Worm (Caenorhabditis elegans) whole organism, late embryonic: ENCODE results near the gene cyp-33C2.
A peak's percentile ranks its signal among the peaks of the same experiment; 100 is the strongest.

Experiments
- K02D7.2 ChIP-seq: sonication (generic microtip); optimal IDR thresholded peaks from 2 replicates; lab custom pipeline; 2017; ENCODE audit warnings: mild to moderate bottlenecking, missing genetic modification characterization, missing compliant biosample characterization
- K09A11.1 ChIP-seq: sonication (generic microtip); optimal IDR thresholded peaks from 2 replicates; lab custom pipeline; 2017; ENCODE audit warnings: antibody characterized with exemption, mild to moderate bottlenecking, missing genetic modification characterization, missing compliant biosample characterization; ENCODE audit not compliant: insufficient read depth
- T23F11.4 ChIP-seq: fragments of 200-800 bp; sonication (Bioruptor generic); optimal IDR thresholded peaks from 2 replicates; lab custom pipeline; 2018; ENCODE audit warnings: mild to moderate bottlenecking, missing genetic modification characterization, missing compliant biosample characterization
- ahr-1 ChIP-seq: sonication (generic microtip); optimal IDR thresholded peaks from 2 replicates; lab custom pipeline; 2016; ENCODE audit warnings: missing genetic modification characterization, missing compliant biosample characterization
- ceh-14 ChIP-seq: sonication (generic microtip); optimal IDR thresholded peaks from 2 replicates; lab custom pipeline; 2016; ENCODE audit warnings: missing genotype, missing genetic modification characterization, missing compliant biosample characterization
- ceh-19 ChIP-seq: fragments of 200-800 bp; sonication (Bioruptor generic); optimal IDR thresholded peaks from 2 replicates; lab custom pipeline; 2018; ENCODE audit warnings: mild to moderate bottlenecking, missing genetic modification characterization, missing compliant biosample characterization
- ceh-2 ChIP-seq: sonication (generic microtip); optimal IDR thresholded peaks from 2 replicates; lab custom pipeline; 2016; ENCODE audit warnings: missing genotype, missing genetic modification characterization, missing compliant biosample characterization
- ceh-24 ChIP-seq: sonication (generic microtip); optimal IDR thresholded peaks from 2 replicates; lab custom pipeline; 2016; ENCODE audit warnings: mild to moderate bottlenecking, missing genetic modification characterization, missing compliant biosample characterization
- ceh-31 ChIP-seq: sonication (generic microtip); optimal IDR thresholded peaks from 2 replicates; lab custom pipeline; 2016; ENCODE audit warnings: missing genetic modification characterization, missing compliant biosample characterization
- ceh-45 ChIP-seq: fragments of 200-800 bp; sonication (Bioruptor generic); IDR thresholded peaks from 2 replicates; pipeline ENCODE4 v1.3.6; 2022; ENCODE audit warnings: missing genetic modification reagents, missing genetic modification characterization, missing compliant biosample characterization
- ceh-48 ChIP-seq: sonication (generic microtip); optimal IDR thresholded peaks from 2 replicates; lab custom pipeline; 2016; ENCODE audit warnings: missing genetic modification characterization, inconsistent platforms, missing compliant biosample characterization
- ceh-9 ChIP-seq: sonication (generic microtip); optimal IDR thresholded peaks from 2 replicates; lab custom pipeline; 2016; ENCODE audit warnings: mild to moderate bottlenecking, missing genetic modification characterization, inconsistent platforms, missing compliant biosample characterization
- che-1 ChIP-seq: sonication (generic microtip); optimal IDR thresholded peaks from 2 replicates; lab custom pipeline; 2016; ENCODE audit warnings: mild to moderate bottlenecking, missing genetic modification characterization, missing compliant biosample characterization
- elt-4 ChIP-seq: sonication (generic microtip); optimal IDR thresholded peaks from 2 replicates; lab custom pipeline; 2016; ENCODE audit warnings: missing genetic modification characterization, missing compliant biosample characterization
- ets-4 ChIP-seq: sonication (generic microtip); optimal IDR thresholded peaks from 2 replicates; lab custom pipeline; 2016; ENCODE audit warnings: missing genetic modification characterization, missing compliant biosample characterization
- fkh-6 ChIP-seq: sonication (generic microtip); optimal IDR thresholded peaks from 2 replicates; lab custom pipeline; 2016; ENCODE audit warnings: missing genetic modification characterization, missing compliant biosample characterization
- gmeb-2 ChIP-seq: sonication (generic microtip); optimal IDR thresholded peaks from 2 replicates; lab custom pipeline; 2016; ENCODE audit warnings: missing genetic modification characterization, inconsistent platforms, missing compliant biosample characterization
- hlh-13 ChIP-seq: fragments of 200-800 bp; sonication (Bioruptor generic); optimal IDR thresholded peaks from 2 replicates; lab custom pipeline; 2018; ENCODE audit warnings: mild to moderate bottlenecking, missing genetic modification characterization, missing compliant biosample characterization
- hlh-30 ChIP-seq: sonication (generic microtip); optimal IDR thresholded peaks from 2 replicates; lab custom pipeline; 2017; ENCODE audit warnings: antibody characterized with exemption, missing genetic modification characterization, missing compliant biosample characterization; ENCODE audit not compliant: insufficient read depth
- hlh-6 ChIP-seq: sonication (generic microtip); optimal IDR thresholded peaks from 2 replicates; lab custom pipeline; 2016; ENCODE audit warnings: missing genotype, missing genetic modification characterization, missing compliant biosample characterization
- lim-6 ChIP-seq: sonication (generic microtip); optimal IDR thresholded peaks from 2 replicates; lab custom pipeline; 2016; ENCODE audit warnings: missing genetic modification characterization, missing compliant biosample characterization
- mec-3 ChIP-seq: sonication (generic microtip); optimal IDR thresholded peaks from 2 replicates; lab custom pipeline; 2016; ENCODE audit warnings: borderline replicate concordance, missing genetic modification characterization, missing compliant biosample characterization
- npax-4 ChIP-seq: sonication (generic microtip); optimal IDR thresholded peaks from 2 replicates; lab custom pipeline; 2016; ENCODE audit warnings: missing genetic modification characterization, missing compliant biosample characterization
- odd-2 ChIP-seq: sonication (generic microtip); optimal IDR thresholded peaks from 2 replicates; lab custom pipeline; 2017; ENCODE audit warnings: antibody characterized with exemption, mild to moderate bottlenecking, missing genetic modification characterization, missing compliant biosample characterization
- pag-3 ChIP-seq: sonication (generic microtip); optimal IDR thresholded peaks from 2 replicates; lab custom pipeline; 2016; ENCODE audit warnings: missing compliant biosample characterization, missing genetic modification characterization, borderline replicate concordance
- pat-9 ChIP-seq: fragments of 200-800 bp; sonication (Bioruptor generic); optimal IDR thresholded peaks from 2 replicates; lab custom pipeline; 2018; ENCODE audit warnings: mild to moderate bottlenecking, missing genetic modification characterization, moderate library complexity, missing compliant biosample characterization
- pha-2 ChIP-seq: sonication (generic microtip); optimal IDR thresholded peaks from 2 replicates; lab custom pipeline; 2017; ENCODE audit warnings: mild to moderate bottlenecking, missing genetic modification characterization, missing compliant biosample characterization
- pha-4 ChIP-seq: fragments of 150-350 bp; optimal IDR thresholded peaks from 2 replicates; lab custom pipeline; 2018; ENCODE audit warnings: missing biosample characterization, missing genetic modification reagents, missing genetic modification characterization
- pqm-1 ChIP-seq: sonication (generic microtip); optimal IDR thresholded peaks from 2 replicates; lab custom pipeline; 2016; ENCODE audit warnings: missing genetic modification characterization, missing compliant biosample characterization
- rnt-1 ChIP-seq: sonication (generic microtip); optimal IDR thresholded peaks from 2 replicates; lab custom pipeline; 2016; ENCODE audit warnings: missing genetic modification characterization, missing compliant biosample characterization
- sdc-2 ChIP-seq: sonication (generic microtip); optimal IDR thresholded peaks from 2 replicates; lab custom pipeline; 2016; ENCODE audit warnings: missing genotype, missing genetic modification characterization, missing compliant biosample characterization
- ttx-3 ChIP-seq: sonication (generic microtip); optimal IDR thresholded peaks from 2 replicates; lab custom pipeline; 2016; ENCODE audit warnings: missing genetic modification reagents, missing genetic modification characterization, missing compliant biosample characterization
- unc-3 ChIP-seq, 2 experiments: fragments of 200-800 bp in 1 of 2; sonication (Bioruptor generic) in 1 of 2; sonication (generic microtip) in 1 of 2; conservative IDR thresholded peaks in 1 of 2; optimal IDR thresholded peaks in 1 of 2; 2 replicates each; pipeline versions ENCODE4 v1.3.6 to Lab custom; 2016 to 2022; ENCODE audit warnings: missing compliant biosample characterization in 2 of 2, missing genetic modification characterization in 2 of 2, missing genetic modification reagents in 1 of 2
- unc-86 ChIP-seq: sonication (generic microtip); optimal IDR thresholded peaks from 2 replicates; lab custom pipeline; 2016; ENCODE audit warnings: missing genetic modification characterization, missing compliant biosample characterization
- zip-5 ChIP-seq: sonication (generic microtip); optimal IDR thresholded peaks from 2 replicates; lab custom pipeline; 2016; ENCODE audit warnings: missing genetic modification characterization, missing compliant biosample characterization
- ztf-16 ChIP-seq: sonication (generic microtip); optimal IDR thresholded peaks from 2 replicates; lab custom pipeline; 2017; ENCODE audit warnings: missing genetic modification characterization, missing compliant biosample characterization

The cyp-33C2 gene

DNA sequence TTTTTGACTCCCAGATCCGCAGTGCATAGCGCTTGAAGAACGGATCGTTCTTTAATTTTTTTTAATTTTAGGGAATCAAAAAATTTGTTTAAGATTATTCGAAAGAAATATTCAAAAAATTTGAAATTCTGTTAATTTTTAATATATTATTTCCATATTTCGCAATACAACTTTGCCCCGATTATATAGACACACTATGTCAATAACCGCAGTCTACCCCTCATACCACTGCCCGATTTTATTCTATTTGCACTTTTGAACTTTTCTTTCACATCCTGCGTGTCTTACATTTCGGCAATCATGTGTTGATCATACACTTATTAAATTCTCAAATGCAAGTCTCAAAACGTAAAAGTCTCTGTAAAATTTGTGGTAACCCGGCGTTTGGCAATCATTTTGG is 35.5 kb downstream of the cyp-33C2 start, which contains the start of gene nhr-56:
nhr-56 (plus strand) TSS at position 202 of the 400 bp plus-strand sequence.
- no peak for TF ChIP-seq pqm-1 (tag; lab: Kevin White, UChicago)
- TF ChIP-seq hlh-30 (tag; lab: Kevin White, UChicago) = peak; percentile 22
- TF ChIP-seq, all 69 proteins: peak for 1

DNA sequence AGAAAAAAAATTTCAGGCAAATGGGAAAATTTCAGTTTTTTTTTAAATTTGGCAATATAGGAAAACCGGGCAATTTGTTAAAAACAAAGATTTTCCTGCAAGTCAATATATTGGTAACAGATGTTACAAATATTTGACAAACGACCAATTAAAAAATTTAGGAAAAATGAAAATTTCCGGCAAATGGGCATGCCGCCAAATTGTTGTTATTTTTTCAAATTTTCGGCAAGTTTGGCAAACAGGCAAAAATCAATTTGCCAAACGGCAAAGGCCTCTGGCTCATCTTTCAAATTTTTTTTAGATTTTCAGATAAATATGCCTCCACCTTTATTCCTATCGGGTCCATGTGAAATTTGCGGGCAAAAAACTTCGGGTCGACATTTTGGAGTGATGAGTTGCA is 38.5 kb downstream of the cyp-33C2 start, which contains the start of gene nhr-128:
nhr-128 (plus strand) TSS at position 301 of the 400 bp plus-strand sequence.
- TF ChIP-seq unc-3 (GFP tag; conservative IDR thresholded peaks at IDR 0.05; lab: Robert Waterston, UW) (no peak), unc-3 (tag; optimal IDR thresholded peaks at IDR 0.05; lab: Kevin White, UChicago) (no peak), hlh-30 (tag; lab: Kevin White, UChicago) (no peak), sdc-2 (no peak), ets-4 (tag; lab: Kevin White, UChicago) (no peak), ztf-16 (tag; lab: Kevin White, UChicago) (no peak), rnt-1 (tag; lab: Kevin White, UChicago) (no peak), lim-6 (tag; lab: Kevin White, UChicago) (no peak), pha-2 (no peak), T23F11.4 (GFP tag; lab: Kevin White, UChicago) (no peak), npax-4 (tag; lab: Kevin White, UChicago) (no peak), K02D7.2 (no peak), mec-3 (no peak), ceh-2 (no peak), ceh-19 (GFP tag; lab: Kevin White, UChicago) (no peak), hlh-6 (tag; lab: Kevin White, UChicago) (no peak)

DNA sequence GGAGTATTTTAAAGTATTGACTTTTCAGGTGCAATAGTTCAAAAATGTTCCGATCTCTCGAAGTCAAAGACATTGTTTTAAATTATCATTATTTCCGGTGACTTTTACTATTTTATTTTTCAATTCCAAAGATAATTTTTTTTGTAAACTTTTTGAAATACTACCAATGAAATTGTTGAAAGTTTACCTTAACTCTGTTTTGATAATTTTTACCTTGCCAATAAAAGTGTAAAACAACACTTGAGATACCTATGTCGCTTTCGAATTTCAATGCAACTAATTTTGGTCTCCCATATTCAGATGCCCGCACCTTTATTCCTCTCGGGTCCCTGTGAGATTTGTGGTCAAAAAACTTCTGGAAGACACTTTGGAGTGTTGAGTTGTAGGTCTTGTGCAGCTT is 41.8 kb downstream of the cyp-33C2 start, which contains the start of gene nhr-103:
nhr-103 (plus strand) TSS at position 301 of the 400 bp plus-strand sequence.
- no peak for TF ChIP-seq odd-2 (tag; lab: Kevin White, UChicago)
- no peak for TF ChIP-seq hlh-13 (GFP tag; lab: Kevin White, UChicago)
- no peak for TF ChIP-seq unc-3 (GFP tag; conservative IDR thresholded peaks at IDR 0.05; lab: Robert Waterston, UW)
- TF ChIP-seq unc-3 (tag; optimal IDR thresholded peaks at IDR 0.05; lab: Kevin White, UChicago) = no peak
- no peak for TF ChIP-seq unc-86 (tag; lab: Kevin White, UChicago)
- no peak for TF ChIP-seq ceh-31 (tag; lab: Kevin White, UChicago)
- no peak for TF ChIP-seq K09A11.1 (tag; lab: Kevin White, UChicago)

DNA sequence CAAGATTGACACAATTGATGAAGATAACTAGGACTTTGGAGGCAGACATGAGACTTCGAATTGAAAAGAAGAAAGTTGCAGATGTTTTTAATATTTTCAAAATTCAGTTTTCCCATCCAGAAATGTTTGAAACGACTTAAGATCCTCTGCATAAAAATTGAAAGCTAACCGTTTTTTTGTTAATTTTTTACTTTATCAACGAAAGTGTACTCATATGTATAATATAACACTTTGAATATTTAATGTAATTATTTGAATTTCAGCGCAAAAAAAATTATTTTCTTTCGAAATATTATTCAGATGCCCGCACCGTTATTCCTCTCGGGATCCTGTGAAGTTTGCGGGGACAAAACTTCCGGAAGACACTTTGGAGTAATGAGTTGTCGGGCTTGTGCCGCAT is 43.6 kb downstream of the cyp-33C2 start, which contains the start of gene nhr-18:
nhr-18 (plus strand) TSS at position 301 of the 400 bp plus-strand sequence.
- TF ChIP-seq hlh-30 (tag; lab: Kevin White, UChicago) (no peak), zip-5 (no peak), pag-3 (no peak)

ce11 chrV:2228781-2229180 is 45.5 kb downstream of the cyp-33C2 start, which contains the start of gene nhr-126:
Gene nhr-126 (plus strand): TSS chrV:2229081.
- TF ChIP-seq fkh-6 (tag; lab: Kevin White, UChicago) (no peak), ets-4 (tag; lab: Kevin White, UChicago) (no peak), ceh-2 (no peak), che-1 (tag; lab: Kevin White, UChicago) (no peak), pag-3 (no peak)

DNA sequence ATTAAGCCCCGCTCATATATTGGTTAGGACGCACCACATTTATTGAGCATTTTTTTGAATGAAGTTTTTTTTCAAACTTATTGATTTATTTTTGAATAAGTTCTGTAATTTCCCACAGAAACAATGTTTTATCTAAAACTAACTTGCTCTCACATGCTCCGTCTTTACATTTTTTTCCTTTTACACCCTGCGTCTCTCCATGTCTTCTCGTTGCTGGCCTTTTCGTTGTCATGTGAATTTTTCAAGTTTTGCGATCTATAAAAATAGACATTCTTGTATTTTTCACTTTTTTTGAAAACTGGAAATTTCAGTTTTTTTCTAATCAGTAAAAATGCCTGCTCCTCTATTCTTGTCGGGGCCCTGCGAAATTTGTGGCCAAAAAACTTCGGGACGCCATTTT is 47.6 kb downstream of the cyp-33C2 start, which contains the start of gene nhr-134:
nhr-134 (plus strand) TSS at position 312 of the 400 bp plus-strand sequence.
- TF ChIP-seq ahr-1 (tag; lab: Kevin White, UChicago) (no peak), ceh-48 (tag; lab: Kevin White, UChicago) (no peak), lim-6 (tag; lab: Kevin White, UChicago) (no peak), ceh-45 (GFP tag; lab: Robert Waterston, UW) (no peak)

ce11 chrV:2233177-2233576 is 49.9 kb downstream of the cyp-33C2 start, which contains the start of gene nhr-96:
Gene nhr-96 (plus strand): TSS chrV:2233477.
- TF ChIP-seq lim-6 (tag; lab: Kevin White, UChicago) (no peak), ceh-9 (tag; lab: Kevin White, UChicago) (no peak), ceh-24 (no peak), elt-4 (tag; lab: Kevin White, UChicago) (no peak), gmeb-2 (no peak), pha-4 (tag; lab: Kevin White, UChicago) (no peak), ceh-19 (GFP tag; lab: Kevin White, UChicago) (no peak), pat-9 (tag; lab: Kevin White, UChicago) (no peak), ceh-31 (tag; lab: Kevin White, UChicago) (no peak), ahr-1 (tag; lab: Kevin White, UChicago) (no peak), ceh-14 (tag; lab: Kevin White, UChicago) (no peak), che-1 (tag; lab: Kevin White, UChicago) (no peak), K02D7.2 (no peak), ttx-3 (tag; lab: Kevin White, UChicago) (no peak)
